Fruit fly (Drosophila melanogaster): ENCODE measurements around the gene Spase22-23.

DNA sequence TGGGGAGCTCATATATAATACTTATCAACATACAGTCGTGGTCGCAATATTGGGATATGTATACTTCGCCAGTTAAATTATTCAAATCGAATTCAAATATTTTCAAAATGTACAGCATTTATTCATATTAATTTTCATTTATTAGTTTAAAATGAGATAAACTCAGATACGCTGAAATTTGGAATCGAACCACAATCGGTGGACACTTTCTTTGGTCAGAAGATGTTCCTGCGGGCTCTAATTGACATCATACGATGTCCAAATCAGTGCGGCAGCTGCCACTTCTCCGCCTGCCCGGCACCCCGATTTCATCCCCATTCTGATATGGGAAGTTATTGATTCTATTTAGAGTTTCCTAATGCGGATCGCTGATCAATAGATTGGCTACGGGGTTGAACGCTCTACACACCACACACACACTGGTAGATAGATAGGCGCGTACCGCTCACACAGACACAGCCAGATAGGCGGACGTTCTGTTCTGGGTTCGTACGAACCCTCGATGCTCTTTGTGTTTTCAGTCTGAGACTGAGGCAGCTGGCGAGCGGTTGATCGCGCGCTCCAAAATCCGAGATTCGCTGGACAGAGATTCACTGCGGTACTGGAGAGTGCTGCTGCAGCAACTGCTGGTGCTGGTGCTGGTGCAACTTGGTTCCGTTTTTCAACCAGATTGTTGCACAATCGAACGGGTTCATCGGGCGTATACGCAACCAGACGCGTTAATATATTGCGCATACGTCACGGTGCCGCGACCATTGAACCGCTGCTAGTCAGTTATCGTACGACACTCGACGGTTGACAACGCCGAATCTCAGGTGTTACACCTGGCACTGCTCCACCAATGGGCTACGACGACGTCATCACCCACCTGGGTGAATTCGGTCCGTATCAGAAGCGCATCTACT, 46.5 kb upstream of the Spase22-23 start, which contains the start of gene Orct:
- TF ChIP-seq Dll (optimal IDR thresholded peaks at IDR 0.05) (no peak), EcR (GFP tag; optimal IDR thresholded peaks at IDR 0.05) (peak in 1 of 2 experiments; percentile 19), psq (optimal IDR thresholded peaks at IDR 0.05) (no peak)
